Worm (Caenorhabditis elegans): ENCODE data around the gene Y46G5A.34.

DNA sequence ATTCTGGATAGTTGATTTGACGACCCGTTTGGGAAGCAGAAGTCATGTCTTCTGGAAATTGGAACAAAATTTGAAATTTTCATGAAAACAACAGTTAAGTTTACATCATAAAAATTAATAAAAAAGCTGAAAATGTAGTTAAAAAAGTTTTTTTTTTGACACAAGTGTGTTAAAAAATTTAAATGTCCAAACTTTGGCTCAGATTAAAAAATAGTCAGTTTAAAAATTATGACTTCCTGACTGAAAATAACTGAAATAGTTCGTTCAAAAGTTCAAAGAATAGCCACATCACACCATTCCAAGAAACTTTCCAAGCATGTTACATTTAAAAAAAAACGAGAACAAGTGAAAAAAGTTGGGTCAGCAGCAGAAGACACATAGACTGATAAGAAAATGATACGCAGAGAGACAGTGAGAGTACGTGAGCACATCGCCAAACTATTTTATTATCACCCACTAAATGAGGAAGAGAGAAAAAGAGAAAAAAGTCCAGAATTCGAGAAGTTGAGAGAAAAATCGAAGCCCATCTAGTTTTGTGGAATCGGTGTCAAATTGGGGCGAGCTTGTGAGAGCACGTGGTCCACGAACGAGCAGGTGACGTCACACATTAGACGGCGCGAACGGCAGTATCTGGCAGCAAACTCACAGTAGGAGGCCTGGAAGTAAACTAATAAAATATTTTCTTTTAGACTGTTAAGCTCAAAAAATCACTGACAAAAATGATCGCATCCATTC, 40.1 kb downstream of the Y46G5A.34 start, which contains the start of gene acl-7:
- TF ChIP-seq tab-1 (GFP tag; IDR thresholded peaks at IDR 0.05) (no peak), med-1 (GFP tag; optimal IDR thresholded peaks at IDR 0.05; ENCODE audit: insufficient read depth) (no peak), cog-1 (tag; optimal IDR thresholded peaks at IDR 0.05) (no peak), klf-2 (GFP tag; conservative IDR thresholded peaks at IDR 0.05) (no peak), flt-1 (GFP tag; IDR thresholded peaks at IDR 0.05) (no peak), ztf-29 (GFP tag; IDR thresholded peaks at IDR 0.05) (no peak), ref-1 (GFP tag; conservative IDR thresholded peaks at IDR 0.05) (no peak), T22C8.4 (GFP tag; IDR thresholded peaks at IDR 0.05) (no peak), ztf-23 (GFP tag; IDR thresholded peaks at IDR 0.05) (no peak)
